Fruit fly (Drosophila melanogaster) whole organism, embryonic: ENCODE results near the gene spel1.

Source experiments
- Abd-B ChIP-seq: fragments of 200-800 bp; sonication (Bioruptor generic); optimal IDR thresholded peaks from 2 replicates; lab custom pipeline; 2018; ENCODE audit warnings: missing biosample characterization, mild to moderate bottlenecking, missing genetic modification characterization, moderate library complexity
- Blimp-1 ChIP-seq: fragments of 200-800 bp; sonication (Bioruptor generic); optimal IDR thresholded peaks from 3 replicates; lab custom pipeline; 2018; ENCODE audit warnings: missing biosample characterization, missing genetic modification characterization, mild to moderate bottlenecking, moderate library complexity, missing genetic modification reagents
- CG10654 ChIP-seq: fragments of 200-800 bp; sonication (Bioruptor generic); optimal IDR thresholded peaks from 2 replicates; lab custom pipeline; 2016; ENCODE audit warnings: missing biosample characterization, missing genetic modification characterization
- CG11696 ChIP-seq: fragments of 200-800 bp; sonication (Bioruptor generic); IDR thresholded peaks from 2 replicates; pipeline ENCODE4 v1.3.6; 2022; ENCODE audit warnings: missing biosample characterization, missing genetic modification characterization
- CG1233 ChIP-seq: fragments of 200-800 bp; sonication (Bioruptor generic); optimal IDR thresholded peaks from 4 replicates; lab custom pipeline; 2018; ENCODE audit warnings: missing biosample characterization, mild to moderate bottlenecking, missing genetic modification characterization
- CG14860 ChIP-seq: fragments of 200-800 bp; sonication (Bioruptor generic); IDR thresholded peaks from 3 replicates; pipeline ENCODE4 v1.3.6; 2022; ENCODE audit warnings: missing biosample characterization, missing genetic modification characterization; ENCODE audit not compliant: partially characterized antibody
- CG15073 ChIP-seq: fragments of 200-800 bp; sonication (Bioruptor generic); optimal IDR thresholded peaks from 2 replicates; lab custom pipeline; 2016; ENCODE audit warnings: missing biosample characterization, missing genetic modification characterization
- CG1603 ChIP-seq: fragments of 200-800 bp; sonication (Bioruptor generic); optimal IDR thresholded peaks from 2 replicates; lab custom pipeline; 2019; ENCODE audit warnings: missing biosample characterization, mild to moderate bottlenecking, missing genetic modification characterization, moderate library complexity
- CG17359 ChIP-seq: fragments of 200-800 bp; sonication (Bioruptor generic); optimal IDR thresholded peaks from 3 replicates; lab custom pipeline; 2018; ENCODE audit warnings: missing biosample characterization, mild to moderate bottlenecking, missing genetic modification characterization, moderate library complexity
- CG17361 ChIP-seq: fragments of 200-800 bp; sonication (Bioruptor generic); IDR thresholded peaks from 3 replicates; pipeline ENCODE4 v1.3.6; 2022; ENCODE audit warnings: missing biosample characterization, missing genetic modification characterization
- CG18599 ChIP-seq: fragments of 200-800 bp; sonication (Bioruptor generic); optimal IDR thresholded peaks from 3 replicates; lab custom pipeline; 2017; ENCODE audit warnings: missing biosample characterization, missing genetic modification characterization, mild to moderate bottlenecking, moderate library complexity, missing genetic modification reagents
- CG2116 ChIP-seq: fragments of 200-800 bp; sonication (Bioruptor generic); optimal IDR thresholded peaks from 3 replicates; lab custom pipeline; 2018; ENCODE audit warnings: missing biosample characterization, mild to moderate bottlenecking, missing genetic modification characterization
- CG31388 ChIP-seq: fragments of 200-800 bp; sonication (Bioruptor generic); optimal IDR thresholded peaks from 2 replicates; lab custom pipeline; 2016; ENCODE audit warnings: missing biosample characterization, missing genetic modification characterization
- CG42726 ChIP-seq: fragments of 200-800 bp; sonication (Bioruptor generic); IDR thresholded peaks from 2 replicates; pipeline ENCODE4 v1.3.6; 2022; ENCODE audit warnings: missing biosample characterization, missing genetic modification characterization; ENCODE audit not compliant: partially characterized antibody
- CG6175 ChIP-seq: fragments of 200-800 bp; sonication (Bioruptor generic); IDR thresholded peaks from 3 replicates; pipeline ENCODE4 v1.3.6; 2022; ENCODE audit warnings: missing biosample characterization, missing genetic modification characterization
- CG8944 ChIP-seq: fragments of 200-800 bp; sonication (Bioruptor generic); optimal IDR thresholded peaks from 3 replicates; lab custom pipeline; 2016; ENCODE audit warnings: missing biosample characterization, missing genetic modification characterization
- E2f2 ChIP-seq: fragments of 200-800 bp; sonication (Bioruptor generic); IDR thresholded peaks from 2 replicates; pipeline ENCODE4 v1.3.6; 2022; ENCODE audit warnings: missing biosample characterization, missing genetic modification characterization
- GATAe ChIP-seq: fragments of 200-800 bp; sonication (Bioruptor generic); conservative IDR thresholded peaks from 2 replicates; pipeline ENCODE4 v1.3.6; 2022; ENCODE audit warnings: missing biosample characterization, missing genetic modification characterization
- HLH3B ChIP-seq: fragments of 200-800 bp; sonication (Bioruptor generic); IDR thresholded peaks from 2 replicates; pipeline ENCODE4 v1.3.6; 2022; ENCODE audit warnings: missing biosample characterization, missing genetic modification characterization
- HLH4C ChIP-seq: fragments of 200-800 bp; sonication (Bioruptor generic); IDR thresholded peaks from 3 replicates; pipeline ENCODE4 v1.3.6; 2022; ENCODE audit warnings: missing biosample characterization, missing genetic modification characterization; ENCODE audit not compliant: partially characterized antibody
- HmgD ChIP-seq: fragments of 200-800 bp; sonication (Bioruptor generic); optimal IDR thresholded peaks from 3 replicates; lab custom pipeline; 2016; ENCODE audit warnings: missing biosample characterization, missing genetic modification characterization
- HmgZ ChIP-seq: fragments of 200-800 bp; sonication (Bioruptor generic); optimal IDR thresholded peaks from 2 replicates; lab custom pipeline; 2018; ENCODE audit warnings: missing biosample characterization, mild to moderate bottlenecking, missing genetic modification characterization
- Hr3 ChIP-seq: fragments of 200-800 bp; sonication (Bioruptor generic); optimal IDR thresholded peaks from 3 replicates; lab custom pipeline; 2016; ENCODE audit warnings: missing biosample characterization, missing genetic modification characterization
- Hr51 ChIP-seq, 2 experiments: fragments of 200-800 bp; sonication (Bioruptor generic); optimal IDR thresholded peaks; 2 replicates in 1 of 2; 3 replicates in 1 of 2; lab custom pipeline; 2016 to 2018; ENCODE audit warnings: missing biosample characterization in 2 of 2, missing genetic modification characterization in 2 of 2, mild to moderate bottlenecking in 1 of 2, moderate library complexity in 1 of 2
- Med ChIP-seq: fragments of 200-800 bp; sonication (Bioruptor generic); peaks from one replicate; lab custom pipeline; 2016; ENCODE audit warnings: missing biosample characterization, missing genetic modification characterization, mild to moderate bottlenecking, inconsistent platforms, moderate library complexity
- Ravus ChIP-seq: fragments of 200-800 bp; sonication (Bioruptor generic); IDR thresholded peaks from 2 replicates; pipeline ENCODE4 v1.3.6; 2022; ENCODE audit warnings: missing biosample characterization, missing genetic modification characterization
- Spps ChIP-seq: fragments of 200-800 bp; sonication (Bioruptor generic); optimal IDR thresholded peaks from 2 replicates; lab custom pipeline; 2018; ENCODE audit warnings: missing biosample characterization, mild to moderate bottlenecking, missing genetic modification characterization
- Stat92E ChIP-seq, 3 experiments: fragments of >200 bp in 2 of 3; fragments of 200-800 bp in 1 of 3; sonication (Bioruptor generic) in 1 of 3; optimal IDR thresholded peaks; 2 replicates each; lab custom pipeline; 2017 to 2019; ENCODE audit warnings: missing biosample characterization in 3 of 3, missing genetic modification characterization in 3 of 3, mild to moderate bottlenecking in 1 of 3, moderate library complexity in 1 of 3
- bbx ChIP-seq: fragments of 200-800 bp; sonication (Bioruptor generic); IDR thresholded peaks from 2 replicates; pipeline ENCODE4 v1.3.6; 2022; ENCODE audit warnings: missing biosample characterization, missing genetic modification characterization; ENCODE audit not compliant: partially characterized antibody
- cad ChIP-seq: fragments of >200 bp; optimal IDR thresholded peaks from 2 replicates; lab custom pipeline; 2017; ENCODE audit warnings: missing biosample characterization, missing genetic modification characterization
- crol ChIP-seq: fragments of 200-800 bp; sonication (Bioruptor generic); IDR thresholded peaks from 2 replicates; pipeline ENCODE4 v1.3.6; 2022; ENCODE audit warnings: missing biosample characterization, missing genetic modification characterization
- hkb ChIP-seq, 2 experiments: fragments of 200-800 bp in 1 of 2; fragments of >200 bp in 1 of 2; sonication (Bioruptor generic) in 1 of 2; IDR thresholded peaks in 1 of 2; optimal IDR thresholded peaks in 1 of 2; 2 replicates each; pipeline versions ENCODE4 v1.3.6 to Lab custom; 2017 to 2022; ENCODE audit warnings: missing biosample characterization in 1 of 2, missing genetic modification characterization in 1 of 2
- klu ChIP-seq: fragments of 200-800 bp; sonication (Bioruptor generic); IDR thresholded peaks from 2 replicates; pipeline ENCODE4 v1.3.6; 2022; ENCODE audit warnings: missing biosample characterization, missing genetic modification characterization
- lola ChIP-seq, 3 experiments: fragments of >200 bp in 2 of 3; fragments of 200-800 bp in 1 of 3; sonication (Bioruptor generic) in 1 of 3; optimal IDR thresholded peaks; 2 replicates each; lab custom pipeline; 2017 to 2019; ENCODE audit warnings: missing biosample characterization in 3 of 3, missing genetic modification characterization in 3 of 3, mild to moderate bottlenecking in 1 of 3, moderate library complexity in 1 of 3
- mld ChIP-seq: fragments of 200-800 bp; sonication (Bioruptor generic); IDR thresholded peaks from 3 replicates; pipeline ENCODE4 v1.3.6; 2022; ENCODE audit warnings: missing biosample characterization, missing genetic modification characterization; ENCODE audit not compliant: partially characterized antibody
- nerfin-1 ChIP-seq: fragments of 200-800 bp; sonication (Bioruptor generic); optimal IDR thresholded peaks from 3 replicates; lab custom pipeline; 2019; ENCODE audit warnings: missing biosample characterization, mild to moderate bottlenecking, missing genetic modification characterization, moderate library complexity
- pb ChIP-seq: fragments of 200-800 bp; sonication (Bioruptor generic); optimal IDR thresholded peaks from 3 replicates; lab custom pipeline; 2016; ENCODE audit warnings: missing biosample characterization, missing genetic modification characterization
- pfk ChIP-seq: fragments of 200-800 bp; sonication (Bioruptor generic); optimal IDR thresholded peaks from 2 replicates; lab custom pipeline; 2018; ENCODE audit warnings: missing biosample characterization, mild to moderate bottlenecking, missing genetic modification characterization, moderate library complexity
- phol ChIP-seq: fragments of 200-800 bp; sonication (Bioruptor generic); optimal IDR thresholded peaks from 3 replicates; lab custom pipeline; 2018; ENCODE audit warnings: missing biosample characterization, mild to moderate bottlenecking, missing genetic modification characterization, moderate library complexity
- pros ChIP-seq: fragments of 200-800 bp; sonication (Bioruptor generic); optimal IDR thresholded peaks from 3 replicates; lab custom pipeline; 2019; ENCODE audit warnings: missing biosample characterization, mild to moderate bottlenecking, missing genetic modification characterization, moderate library complexity
- pum ChIP-seq: fragments of 200-800 bp; sonication (Bioruptor generic); optimal IDR thresholded peaks from 2 replicates; lab custom pipeline; 2016; ENCODE audit warnings: missing biosample characterization, missing genetic modification characterization
- repo ChIP-seq: fragments of 200-800 bp; sonication (Bioruptor generic); optimal IDR thresholded peaks from 2 replicates; lab custom pipeline; 2016; ENCODE audit warnings: missing biosample characterization, missing genetic modification characterization
- sima ChIP-seq: fragments of 200-800 bp; sonication (Bioruptor generic); optimal IDR thresholded peaks from 2 replicates; lab custom pipeline; 2016; ENCODE audit warnings: missing biosample characterization, missing genetic modification characterization
- sr ChIP-seq: fragments of 200-800 bp; sonication (Bioruptor generic); IDR thresholded peaks from 3 replicates; pipeline ENCODE4 v1.3.6; 2022; ENCODE audit warnings: missing biosample characterization, missing genetic modification characterization
- tgo ChIP-seq: fragments of 200-800 bp; sonication (Bioruptor generic); IDR thresholded peaks from 3 replicates; pipeline ENCODE4 v1.3.6; 2022; ENCODE audit warnings: missing biosample characterization, missing genetic modification characterization
- toy ChIP-seq: fragments of 200-800 bp; sonication (Bioruptor generic); IDR thresholded peaks from 2 replicates; pipeline ENCODE4 v1.3.6; 2022; ENCODE audit warnings: missing biosample characterization, missing genetic modification characterization
- yki ChIP-seq: fragments of >200 bp; optimal IDR thresholded peaks from 3 replicates; lab custom pipeline; 2018

The spel1 gene

dm6 chr2L:14355033-14355851 lies 6.6 kb upstream of the spel1 start, which contains the start of gene Rab14 (continued):
- TF ChIP-seq cad (GFP tag; lab: Kevin White, UChicago) (no peak), mld (GFP tag; lab: Robert Waterston, UW) (peak; percentile 83), CG6175 (peak; percentile 35; the same call in 1 of the 3 replicates), CG1603 (tag; lab: Kevin White, UChicago) (peak; percentile 74), repo (GFP tag; lab: Kevin White, UChicago) (peak; percentile 50), Med (GFP tag; lab: Kevin White, UChicago) (peak; percentile 95), GATAe (GFP tag; lab: Robert Waterston, UW) (0 out of 2 replicates have a peak, but pooled peaks have one; percentile 22), CG17361 (GFP tag; lab: Robert Waterston, UW) (peak; percentile 78), CG2116 (GFP tag; lab: Kevin White, UChicago) (peak; percentile 72), nerfin-1 (tag; lab: Kevin White, UChicago) (peak; percentile 35), lola (GFP tag; optimal IDR thresholded peaks at IDR 0.05; lab: Kevin White, UChicago) (peak in 1 of 3 experiments; percentile 57), pum (GFP tag; lab: Kevin White, UChicago) (peak; percentile 64), CG18599 (GFP tag; lab: Kevin White, UChicago) (peak; percentile 83), crol (GFP tag; lab: Robert Waterston, UW) (peak; percentile 98), Blimp-1 (GFP tag; lab: Kevin White, UChicago) (peak; percentile 74), Hr3 (GFP tag; lab: Kevin White, UChicago) (peak; percentile 72), HLH3B (GFP tag; lab: Robert Waterston, UW) (peak; percentile 72), sr (peak; percentile 35; the same call in 2 of the 3 replicates), CG11696 (GFP tag; lab: Robert Waterston, UW) (peak; percentile 75), sima (GFP tag; lab: Kevin White, UChicago) (no peak), Hr51 (GFP tag; optimal IDR thresholded peaks at IDR 0.05; lab: Kevin White, UChicago) (peak; percentile 68 to 90), Stat92E (GFP tag; optimal IDR thresholded peaks at IDR 0.05; lab: Kevin White, UChicago) (no peak), Ravus (GFP tag; lab: Robert Waterston, UW) (peak; percentile 52), HmgZ (tag; lab: Kevin White, UChicago) (peak; percentile 73), yki (lab: Kevin White, UChicago) (no peak), CG14860 (GFP tag; lab: Robert Waterston, UW) (peak; percentile 79), E2f2 (GFP tag; lab: Robert Waterston, UW) (peak; percentile 46), CG15073 (GFP tag; lab: Kevin White, UChicago) (no peak), phol (peak; percentile 79), CG10654 (GFP tag; lab: Kevin White, UChicago) (peak; percentile 32), Spps (tag; lab: Kevin White, UChicago) (peak; percentile 31), CG8944 (peak; percentile 67), CG17359 (peak; percentile 87), bbx (GFP tag; lab: Robert Waterston, UW) (peak; percentile 91), klu (GFP tag; lab: Robert Waterston, UW) (peak; percentile 65), Abd-B (GFP tag; lab: Kevin White, UChicago) (peak; percentile 20), HLH4C (peak; percentile 86), CG31388 (GFP tag; lab: Kevin White, UChicago) (no peak), hkb (optimal IDR thresholded peaks at IDR 0.05; lab: Kevin White, UChicago) (no peak), hkb (GFP tag; IDR thresholded peaks at IDR 0.05; lab: Robert Waterston, UW) (peak; percentile 89), pfk (GFP tag; lab: Kevin White, UChicago) (no peak), CG1233 (peak; percentile 78), pros (GFP tag; lab: Kevin White, UChicago) (peak; percentile 37), CG42726 (GFP tag; lab: Robert Waterston, UW) (peak; percentile 93), HmgD (peak; percentile 74), pb (GFP tag; lab: Kevin White, UChicago) (peak; percentile 25), tgo (peak; percentile 78), toy (GFP tag; lab: Robert Waterston, UW) (no peak)
